Worm (Caenorhabditis elegans): Measurements from ENCODE around the gene ttr-43.

The ttr-43 gene

DNA sequence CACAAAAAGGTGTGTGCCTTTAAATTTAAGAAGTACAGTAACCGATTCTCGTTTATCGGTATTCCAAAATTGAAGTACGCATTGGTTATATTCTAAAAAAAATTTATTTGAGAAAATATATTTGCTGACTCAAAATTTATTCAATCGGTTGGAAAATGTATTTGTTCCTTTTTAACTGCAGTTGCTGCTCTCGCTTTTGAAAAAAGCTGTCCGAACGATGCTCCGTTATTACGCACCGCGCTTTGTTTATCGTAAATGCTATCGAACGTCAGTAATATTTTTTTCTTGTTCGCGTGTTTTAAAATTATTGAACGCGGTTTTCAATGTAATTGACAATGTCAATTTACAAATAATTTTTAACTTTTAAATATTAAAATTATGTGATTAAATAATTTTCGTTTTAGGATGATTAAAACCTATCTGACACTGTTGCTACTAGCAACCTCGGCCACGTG is 30.1 kb downstream of the ttr-43 start, which contains the start of gene sel-1 (continued):
- TF ChIP-seq F10E7.11 (tag; optimal IDR thresholded peaks at IDR 0.05) (no peak), F23B12.7 (tag; optimal IDR thresholded peaks at IDR 0.05; ENCODE audit: insufficient read depth) (no peak), let-526 (GFP tag; IDR thresholded peaks at IDR 0.05) (no peak), egrh-3 (GFP tag; IDR thresholded peaks at IDR 0.05) (no peak), hsf-1 (GFP tag; IDR thresholded peaks at IDR 0.05) (no peak), madf-8 (GFP tag; conservative IDR thresholded peaks at IDR 0.05) (no peak), F39B2.1 (GFP tag; IDR thresholded peaks at IDR 0.05) (no peak), nhr-27 (tag; optimal IDR thresholded peaks at IDR 0.05) (no peak)

DNA sequence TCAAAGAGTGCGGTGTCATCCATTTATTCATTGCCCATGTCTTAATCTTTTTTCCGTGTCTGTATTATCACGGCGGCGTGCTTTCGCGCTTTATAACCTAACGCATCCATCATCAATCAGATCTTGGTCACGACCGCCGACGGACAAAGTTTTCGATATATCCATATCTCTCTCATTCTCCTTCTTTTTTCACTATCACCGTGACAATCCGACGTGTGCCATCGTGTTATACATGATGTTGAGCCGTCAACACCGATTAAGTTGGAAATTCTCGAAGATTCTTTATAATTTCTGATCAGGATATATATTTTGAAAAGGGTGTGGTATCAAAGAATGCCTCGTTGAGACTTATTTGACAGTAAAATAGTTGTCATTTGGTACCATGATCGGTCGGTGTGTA is 33.6 kb downstream of the ttr-43 start:
- TF ChIP-seq Y95B8A.8 (GFP tag; IDR thresholded peaks at IDR 0.05) (0 out of 2 replicates have a peak, but pooled peaks have one; percentile 16), attf-6 (GFP tag; IDR thresholded peaks at IDR 0.05) (no peak), nfya-1 (tag; optimal IDR thresholded peaks at IDR 0.05; ENCODE audit: borderline replicate concordance, insufficient read depth) (no peak)

DNA sequence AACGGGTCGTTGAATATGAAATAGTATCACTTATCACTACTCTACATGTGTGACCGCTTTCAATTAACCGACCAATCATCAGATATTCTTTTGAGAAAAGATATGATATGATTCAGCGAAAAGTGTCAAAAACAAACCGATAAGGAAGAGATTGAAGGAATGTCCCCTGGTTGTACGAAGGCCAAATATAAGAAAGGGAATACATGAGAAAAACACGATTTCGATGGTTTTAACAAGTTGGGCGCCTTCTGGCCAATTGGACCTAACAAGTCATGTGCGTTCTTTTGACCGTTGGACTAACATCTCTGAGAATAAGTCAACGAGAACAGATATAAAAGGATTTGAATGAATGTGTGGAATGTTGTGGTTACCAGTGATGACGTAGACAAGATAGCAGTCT is 34.6 kb downstream of the ttr-43 start:
- TF ChIP-seq ceh-40 (GFP tag; IDR thresholded peaks at IDR 0.05) (no peak), Y95B8A.8 (GFP tag; IDR thresholded peaks at IDR 0.05) (0 out of 2 replicates have a peak, but pooled peaks have one; percentile 45)

DNA sequence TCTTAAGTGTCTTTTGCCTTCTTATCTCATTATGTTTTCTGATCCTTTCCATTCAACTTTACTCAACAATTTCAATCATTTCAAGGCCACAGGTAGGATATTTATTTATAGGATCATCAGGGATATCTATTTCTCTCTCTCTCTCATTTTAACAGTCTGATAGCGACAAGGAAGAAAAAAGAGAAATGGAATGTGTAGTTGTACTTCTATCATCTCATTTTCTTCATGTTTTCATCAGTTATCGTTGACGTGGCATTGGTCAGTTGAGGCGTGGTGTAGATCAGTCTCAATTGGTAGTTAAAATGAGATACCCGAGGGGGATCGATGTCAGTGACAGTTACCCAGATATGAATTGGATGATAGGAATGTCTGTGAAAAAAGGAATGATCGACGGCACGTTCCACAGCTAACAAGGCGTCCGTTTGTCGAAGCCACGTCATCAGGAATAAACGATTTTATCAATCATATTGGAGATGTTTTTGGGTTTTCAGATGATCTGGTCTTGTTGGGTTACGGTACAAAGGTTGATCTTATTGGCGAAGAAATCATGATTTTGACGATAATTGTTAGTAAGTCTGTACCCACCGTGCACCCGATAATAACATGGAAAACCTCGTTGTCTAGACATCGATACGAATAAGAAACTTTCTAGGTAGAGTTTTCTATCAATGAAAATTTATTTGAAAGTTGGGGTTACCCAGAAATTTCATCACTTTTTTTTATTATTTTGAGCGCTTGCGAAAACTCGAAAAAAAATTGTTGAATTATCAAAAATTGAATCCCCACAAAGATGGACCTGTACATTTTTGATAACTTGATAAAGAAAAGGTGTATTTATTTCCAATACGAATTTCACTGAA is 36.1 kb downstream of the ttr-43 start:
- TF ChIP-seq ama-1 (optimal IDR thresholded peaks at IDR 0.05), result peak; percentile 54
- TF ChIP-seq ama-1 (GFP tag; optimal IDR thresholded peaks at IDR 0.05), result no peak
- peak; percentile 45 for TF ChIP-seq somi-1 (GFP tag; optimal IDR thresholded peaks at IDR 0.05)
- no peak for TF ChIP-seq F55B11.4 (tag; optimal IDR thresholded peaks at IDR 0.05; ENCODE audit: borderline replicate concordance, insufficient read depth)
- no peak for TF ChIP-seq sea-2 (GFP tag; IDR thresholded peaks at IDR 0.05)
- 0 out of 2 replicates have a peak, but pooled peaks have one; percentile 14 for TF ChIP-seq C06A6.2 (GFP tag; conservative IDR thresholded peaks at IDR 0.05)
- peak; percentile 32 for TF ChIP-seq ztf-26 (tag; optimal IDR thresholded peaks at IDR 0.05)

DNA sequence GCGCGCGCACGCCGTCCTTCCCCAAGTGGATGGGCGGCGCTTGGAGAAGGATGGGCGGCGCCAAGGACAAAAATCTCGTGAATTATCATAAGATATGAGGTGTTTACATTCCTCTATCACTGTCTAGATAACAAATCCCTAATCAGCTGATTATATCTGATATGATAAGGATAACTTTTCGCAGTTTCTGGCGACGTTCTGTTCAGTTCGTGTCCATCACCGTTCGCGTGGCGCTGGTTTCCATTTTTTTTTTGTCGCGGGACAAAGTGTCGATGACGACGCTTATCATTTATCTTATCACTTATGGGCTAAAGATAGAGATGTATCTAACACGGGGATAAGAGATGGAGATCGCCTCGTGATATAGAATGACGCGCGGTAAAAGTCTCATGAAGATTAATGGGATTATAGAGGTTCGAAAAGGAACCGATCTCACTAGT is 37.2 kb downstream of the ttr-43 start:
- TF ChIP-seq lsy-27 (tag; optimal IDR thresholded peaks at IDR 0.05; ENCODE audit: borderline replicate concordance, insufficient read depth), result no peak
- peak; percentile 87 for TF ChIP-seq somi-1 (GFP tag; optimal IDR thresholded peaks at IDR 0.05)
- TF ChIP-seq cebp-1 (GFP tag; IDR thresholded peaks at IDR 0.05), result no peak
- TF ChIP-seq cebp-1 (tag; optimal IDR thresholded peaks at IDR 0.05), result peak; percentile 7
- TF ChIP-seq ztf-26 (tag; optimal IDR thresholded peaks at IDR 0.05), result peak; percentile 82
- TF ChIP-seq egl-18 (GFP tag; IDR thresholded peaks at IDR 0.05), result no peak
- TF ChIP-seq K11D2.4 (GFP tag; IDR thresholded peaks at IDR 0.05), result peak; percentile 63
- peak; percentile 30 for TF ChIP-seq lin-40 (tag; optimal IDR thresholded peaks at IDR 0.05)
- peak; percentile 59; the same call in 1 of the 2 replicates for TF ChIP-seq C06A6.2 (GFP tag; conservative IDR thresholded peaks at IDR 0.05)
- no peak for TF ChIP-seq attf-5 (GFP tag; optimal IDR thresholded peaks at IDR 0.05)
- no peak for TF ChIP-seq pbrm-1 (GFP tag; IDR thresholded peaks at IDR 0.05)
- peak; percentile 21 for TF ChIP-seq chd-7 (tag; optimal IDR thresholded peaks at IDR 0.05)
- 0 out of 2 replicates have a peak, but pooled peaks have one; percentile 10 for TF ChIP-seq mcd-1 (GFP tag; IDR thresholded peaks at IDR 0.05)

All from whole organism, young adult.